Worm (Caenorhabditis elegans): ENCODE results near the gene rpl-9.
A peak's percentile ranks its signal among the peaks of the same experiment; 100 is the strongest.

The rpl-9 gene

ce11 chrIII:7570083-7570695, 2.4 kb downstream of the rpl-9 start, which contains the start of gene R13A5.7 (continued):
- TF ChIP-seq ceh-63 (GFP tag; optimal IDR thresholded peaks at IDR 0.05) (no peak), ceh-88 (GFP tag; IDR thresholded peaks at IDR 0.05) (no peak), ces-1 (GFP tag; optimal IDR thresholded peaks at IDR 0.05) (peak; percentile 18), nhr-77 (tag; optimal IDR thresholded peaks at IDR 0.05) (peak; percentile 73), nhr-76 (tag; optimal IDR thresholded peaks at IDR 0.05) (no peak), ets-5 (GFP tag; IDR thresholded peaks at IDR 0.05) (no peak), pag-3 (tag; optimal IDR thresholded peaks at IDR 0.05; ENCODE audit: borderline replicate concordance, insufficient read depth) (no peak), hlh-17 (GFP tag; optimal IDR thresholded peaks at IDR 0.05; ENCODE audit: borderline replicate concordance) (no peak), zip-4 (GFP tag; optimal IDR thresholded peaks at IDR 0.05) (peak; percentile 12), nhr-84 (tag; optimal IDR thresholded peaks at IDR 0.05) (no peak), C04F5.9 (tag; optimal IDR thresholded peaks at IDR 0.05) (peak; percentile 4), nhr-11 (tag; optimal IDR thresholded peaks at IDR 0.05) (peak; percentile 61), nhr-19 (GFP tag; conservative IDR thresholded peaks at IDR 0.05) (peak; percentile 73), aly-2 (tag; optimal IDR thresholded peaks at IDR 0.05) (no peak), lin-13 (GFP tag; optimal IDR thresholded peaks at IDR 0.05) (peak; percentile 36), unc-130 (tag; optimal IDR thresholded peaks at IDR 0.05) (no peak), snpc-4 (tag; optimal IDR thresholded peaks at IDR 0.05) (peak; percentile 72), rnt-1 (tag; optimal IDR thresholded peaks at IDR 0.05) (peak; percentile 76), fkh-8 (tag; optimal IDR thresholded peaks at IDR 0.05) (peak; percentile 87), unc-86 (tag; optimal IDR thresholded peaks at IDR 0.05) (peak; percentile 73), nhr-20 (tag; optimal IDR thresholded peaks at IDR 0.05) (peak; percentile 83), hlh-4 (tag; optimal IDR thresholded peaks at IDR 0.05) (no peak), irx-1 (tag; optimal IDR thresholded peaks at IDR 0.05) (peak; percentile 58), pax-3 (tag; optimal IDR thresholded peaks at IDR 0.05) (peak; percentile 48), sox-4 (tag; optimal IDR thresholded peaks at IDR 0.05) (peak; percentile 10), tbx-2 (tag; optimal IDR thresholded peaks at IDR 0.05) (peak; percentile 77), ztf-4 (tag; optimal IDR thresholded peaks at IDR 0.05) (peak; percentile 32), nhr-71 (tag; optimal IDR thresholded peaks at IDR 0.05) (peak; percentile 89), unc-62 (GFP tag; optimal IDR thresholded peaks at IDR 0.05) (no peak), nhr-237 (tag; optimal IDR thresholded peaks at IDR 0.05) (peak; percentile 67), fkh-10 (GFP tag; optimal IDR thresholded peaks at IDR 0.05) (peak; percentile 40), C34B4.2 (tag; optimal IDR thresholded peaks at IDR 0.05) (no peak), elt-2 (tag; optimal IDR thresholded peaks at IDR 0.05) (peak; percentile 39), lin-14 (GFP tag; optimal IDR thresholded peaks at IDR 0.05) (peak; percentile 97), mep-1 (tag; optimal IDR thresholded peaks at IDR 0.05) (peak; percentile 84), egl-13 (tag; optimal IDR thresholded peaks at IDR 0.05) (peak; percentile 40)

ce11 chrIII:7566098-7566497, 6.5 kb downstream of the rpl-9 start, which contains the start of gene ttr-32:
TSS of gene ttr-32 (plus strand) at chrIII:7566411.
- TF ChIP-seq pag-3 (tag; optimal IDR thresholded peaks at IDR 0.05; ENCODE audit: borderline replicate concordance, insufficient read depth) (peak; percentile 6), nhr-47 (tag; optimal IDR thresholded peaks at IDR 0.05) (no peak), lin-14 (GFP tag; optimal IDR thresholded peaks at IDR 0.05) (peak; percentile 28), nhr-85 (tag) (peak; percentile 60), grh-1 (GFP tag; IDR thresholded peaks at IDR 0.05) (no peak), elt-3 (tag; optimal IDR thresholded peaks at IDR 0.05) (peak in 2 of 6 experiments; percentile 28 to 60), nhr-77 (tag; optimal IDR thresholded peaks at IDR 0.05) (no peak), ces-1 (GFP tag; optimal IDR thresholded peaks at IDR 0.05) (no peak)
